Worm (Caenorhabditis elegans) whole organism, early embryonic: Measurements from ENCODE around the gene Y55D5A.4.

ENCODE experiments used
- B0310.2 ChIP-seq: sonication (generic microtip); optimal IDR thresholded peaks from 2 replicates; lab custom pipeline; 2016; ENCODE audit warnings: mild to moderate bottlenecking, missing genetic modification characterization, missing compliant biosample characterization
- F13C5.2 ChIP-seq: sonication (generic microtip); optimal IDR thresholded peaks from 2 replicates; lab custom pipeline; 2017; ENCODE audit warnings: mild to moderate bottlenecking, missing genetic modification characterization, inconsistent platforms, missing compliant biosample characterization
- aly-1 ChIP-seq: sonication (generic microtip); optimal IDR thresholded peaks from 2 replicates; lab custom pipeline; 2016; ENCODE audit warnings: missing genetic modification characterization, missing compliant biosample characterization
- ama-1 ChIP-seq: fragments of 150-350 bp; optimal IDR thresholded peaks from 2 replicates; lab custom pipeline; 2014
- ceh-13 ChIP-seq: fragments of 200-800 bp; sonication (Bioruptor generic); optimal IDR thresholded peaks from 2 replicates; lab custom pipeline; 2018; ENCODE audit warnings: mild to moderate bottlenecking, missing genetic modification characterization, missing compliant biosample characterization
- ceh-36 ChIP-seq: sonication (generic microtip); optimal IDR thresholded peaks from 2 replicates; lab custom pipeline; 2016; ENCODE audit warnings: missing genetic modification characterization, inconsistent platforms, missing compliant biosample characterization
- ets-7 ChIP-seq: sonication (generic microtip); optimal IDR thresholded peaks from 2 replicates; lab custom pipeline; 2016; ENCODE audit warnings: missing genotype, missing genetic modification characterization, missing compliant biosample characterization
- flt-1 ChIP-seq: fragments of 200-800 bp; sonication (Bioruptor generic); IDR thresholded peaks from 2 replicates; pipeline ENCODE4 v1.3.6; 2022; ENCODE audit warnings: missing genetic modification characterization, missing compliant biosample characterization
- hmbx-1 ChIP-seq: sonication (generic microtip); optimal IDR thresholded peaks from 2 replicates; lab custom pipeline; 2016; ENCODE audit warnings: mild to moderate bottlenecking, missing genetic modification characterization, missing compliant biosample characterization
- hmg-4 ChIP-seq: fragments of 200-800 bp; sonication (Bioruptor generic); optimal IDR thresholded peaks from 2 replicates; lab custom pipeline; 2018; ENCODE audit warnings: mild to moderate bottlenecking, missing genetic modification characterization, missing compliant biosample characterization
- hnd-1 ChIP-seq: sonication (generic microtip); optimal IDR thresholded peaks from 2 replicates; lab custom pipeline; 2016; ENCODE audit warnings: missing genetic modification characterization, missing compliant biosample characterization
- pes-1 ChIP-seq: fragments of 200-800 bp; sonication (Bioruptor generic); IDR thresholded peaks from 2 replicates; pipeline ENCODE4 v1.3.6; 2022; ENCODE audit warnings: missing genetic modification reagents, missing genetic modification characterization, missing compliant biosample characterization
- scrt-1 ChIP-seq: fragments of 200-800 bp; sonication (Bioruptor generic); IDR thresholded peaks from 2 replicates; pipeline ENCODE4 v1.3.6; 2022; ENCODE audit warnings: missing genetic modification characterization, missing compliant biosample characterization
- sea-1 ChIP-seq: fragments of 200-800 bp; sonication (Bioruptor generic); conservative IDR thresholded peaks from 2 replicates; pipeline ENCODE4 v1.3.6; 2022; ENCODE audit warnings: missing genetic modification characterization, missing compliant biosample characterization
- tbx-11 ChIP-seq: fragments of 200-800 bp; sonication (Bioruptor generic); IDR thresholded peaks from 2 replicates; pipeline ENCODE4 v1.3.6; 2022; ENCODE audit warnings: missing genetic modification characterization, missing compliant biosample characterization
- tbx-37 ChIP-seq: fragments of 200-800 bp; sonication (Bioruptor generic); conservative IDR thresholded peaks from 2 replicates; pipeline ENCODE4 v1.3.6; 2022; ENCODE audit warnings: missing genetic modification reagents, missing genetic modification characterization, missing compliant biosample characterization
- tra-4 ChIP-seq: sonication (generic microtip); optimal IDR thresholded peaks from 2 replicates; lab custom pipeline; 2017; ENCODE audit warnings: missing genetic modification characterization, missing compliant biosample characterization

The Y55D5A.4 gene

ce11 chrIII:3020035-3020434, 30.2 kb upstream of the Y55D5A.4 start:
- TF ChIP-seq F13C5.2 (tag; lab: Kevin White, UChicago) (no peak), tra-4 (tag; lab: Kevin White, UChicago) (no peak), ceh-36 (tag; lab: Kevin White, UChicago) (no peak), ets-7 (tag; lab: Kevin White, UChicago) (no peak), tbx-11 (GFP tag; lab: Robert Waterston, UW) (no peak), hnd-1 (tag; lab: Kevin White, UChicago) (no peak), B0310.2 (tag; lab: Kevin White, UChicago) (no peak), ama-1 (lab: Kevin White, UChicago) (no peak), aly-1 (tag; lab: Kevin White, UChicago) (no peak), tbx-37 (GFP tag; lab: Robert Waterston, UW) (no peak), pes-1 (no peak), hmg-4 (no peak), hmbx-1 (no peak), sea-1 (GFP tag; lab: Robert Waterston, UW) (no peak)

- no peak for TF ChIP-seq pes-1
- TF ChIP-seq scrt-1 (GFP tag; lab: Robert Waterston, UW), result no peak
- TF ChIP-seq tbx-37 (GFP tag; lab: Robert Waterston, UW), result no peak
- TF ChIP-seq F13C5.2 (tag; lab: Kevin White, UChicago), result no peak
- no peak for TF ChIP-seq ama-1 (lab: Kevin White, UChicago)
- no peak for TF ChIP-seq B0310.2 (tag; lab: Kevin White, UChicago)
- TF ChIP-seq ets-7 (tag; lab: Kevin White, UChicago), result no peak
- no peak for TF ChIP-seq hmbx-1
Observed at ce11 chrIII:3018822-3019221, 29.0 kb upstream of the Y55D5A.4 start.

- TF ChIP-seq tbx-37 (GFP tag; lab: Robert Waterston, UW), result 0 out of 2 replicates have a peak, but pooled peaks have one; percentile 4
- TF ChIP-seq pes-1, result peak; percentile 11; the same call in 1 of the 2 replicates
Observed at ce11 chrIII:3011644-3012043, 21.8 kb upstream of the Y55D5A.4 start.

ce11 chrIII:2995288-2995687, 5.4 kb upstream of the Y55D5A.4 start:
- TF ChIP-seq hmg-4 (no peak), hnd-1 (tag; lab: Kevin White, UChicago) (no peak), tra-4 (tag; lab: Kevin White, UChicago) (no peak), ceh-36 (tag; lab: Kevin White, UChicago) (no peak), aly-1 (tag; lab: Kevin White, UChicago) (no peak), tbx-11 (GFP tag; lab: Robert Waterston, UW) (no peak), ama-1 (lab: Kevin White, UChicago) (no peak), pes-1 (no peak), tbx-37 (GFP tag; lab: Robert Waterston, UW) (no peak), ets-7 (tag; lab: Kevin White, UChicago) (no peak), sea-1 (GFP tag; lab: Robert Waterston, UW) (no peak), scrt-1 (GFP tag; lab: Robert Waterston, UW) (no peak), hmbx-1 (no peak), flt-1 (GFP tag; lab: Robert Waterston, UW) (no peak), F13C5.2 (tag; lab: Kevin White, UChicago) (no peak)

- TF ChIP-seq aly-1 (tag; lab: Kevin White, UChicago) (no peak), hmg-4 (no peak), flt-1 (GFP tag; lab: Robert Waterston, UW) (no peak), ceh-36 (tag; lab: Kevin White, UChicago) (no peak)
Observed at ce11 chrIII:2993963-2994362, 4.1 kb upstream of the Y55D5A.4 start.

- TF ChIP-seq tbx-37 (GFP tag; lab: Robert Waterston, UW), result no peak
Observed at ce11 chrIII:2992234-2992633, 2.4 kb upstream of the Y55D5A.4 start.

ce11 chrIII:2983044-2983443, 6.8 kb downstream of the Y55D5A.4 start:
- TF ChIP-seq hnd-1 (tag; lab: Kevin White, UChicago), result no peak
- TF ChIP-seq B0310.2 (tag; lab: Kevin White, UChicago), result no peak
- TF ChIP-seq pes-1, result no peak
- TF ChIP-seq hmbx-1, result no peak
- TF ChIP-seq tbx-11 (GFP tag; lab: Robert Waterston, UW), result no peak
- TF ChIP-seq hmg-4, result no peak
- TF ChIP-seq ama-1 (lab: Kevin White, UChicago), result no peak

ce11 chrIII:2982109-2982508, 7.7 kb downstream of the Y55D5A.4 start, which contains the start of gene Y55D5A.1:
Y55D5A.1 (plus strand) TSS chrIII:2982409.
- TF ChIP-seq tbx-37 (GFP tag; lab: Robert Waterston, UW) (no peak), pes-1 (no peak), hmbx-1 (no peak), ets-7 (tag; lab: Kevin White, UChicago) (no peak), ama-1 (lab: Kevin White, UChicago) (no peak), B0310.2 (tag; lab: Kevin White, UChicago) (no peak), sea-1 (GFP tag; lab: Robert Waterston, UW) (no peak), tbx-11 (GFP tag; lab: Robert Waterston, UW) (no peak), F13C5.2 (tag; lab: Kevin White, UChicago) (no peak), tra-4 (tag; lab: Kevin White, UChicago) (no peak), ceh-36 (tag; lab: Kevin White, UChicago) (no peak), ceh-13 (no peak), aly-1 (tag; lab: Kevin White, UChicago) (no peak), flt-1 (GFP tag; lab: Robert Waterston, UW) (no peak), scrt-1 (GFP tag; lab: Robert Waterston, UW) (no peak), hmg-4 (no peak), hnd-1 (tag; lab: Kevin White, UChicago) (no peak)
